Fruit fly (Drosophila melanogaster): ENCODE results near the gene Atg18a.

Gene Atg18a

DNA sequence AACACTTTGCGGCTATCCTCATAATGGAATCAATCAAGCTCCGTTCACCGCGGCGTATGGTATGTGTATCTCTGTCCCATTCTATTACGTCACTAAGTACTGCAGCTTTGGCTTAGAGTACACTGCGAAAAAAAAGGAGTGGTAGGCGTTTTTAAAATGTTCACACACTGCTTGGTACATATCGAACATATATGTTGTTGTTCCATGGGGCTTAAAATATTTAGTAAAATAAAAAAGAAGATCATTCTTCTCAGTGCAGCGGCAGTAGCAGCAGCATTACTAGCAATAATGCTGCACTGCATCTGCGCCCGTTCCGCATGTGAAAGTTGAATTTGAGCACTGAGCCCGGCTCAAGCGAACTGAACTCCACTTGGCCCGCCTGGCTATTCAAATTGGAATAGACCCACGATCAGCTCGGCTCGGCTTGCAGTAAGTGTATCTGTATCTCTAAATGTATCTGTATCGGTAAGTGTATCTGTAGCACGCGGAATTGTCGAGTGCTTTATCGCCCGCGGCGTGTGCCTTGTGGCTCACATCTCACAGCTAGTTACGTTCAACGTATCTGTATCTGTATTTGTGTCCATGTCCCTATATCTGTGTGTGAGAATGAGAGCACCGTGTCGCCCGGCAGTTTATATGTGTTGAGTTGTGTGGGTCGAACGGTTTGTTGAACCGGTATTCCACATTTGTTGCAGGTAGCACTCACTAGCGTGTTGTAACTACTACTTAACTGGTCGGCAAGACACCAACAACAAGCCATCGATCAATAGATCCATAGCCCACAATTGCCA lies 33.3 kb upstream of the Atg18a start (continued):
- TF ChIP-seq Ssrp (tag; optimal IDR thresholded peaks at IDR 0.05), result peak; percentile 56
- peak; percentile 33 for TF ChIP-seq CG12942 (GFP tag; optimal IDR thresholded peaks at IDR 0.05)
- TF ChIP-seq jing (GFP tag; optimal IDR thresholded peaks at IDR 0.05), result peak; percentile 65
- no peak for TF ChIP-seq slp2 (GFP tag; optimal IDR thresholded peaks at IDR 0.05)
- no peak for TF ChIP-seq Hr78 (GFP tag; optimal IDR thresholded peaks at IDR 0.05)
- TF ChIP-seq CG15601 (tag; optimal IDR thresholded peaks at IDR 0.05), result no peak
- TF ChIP-seq nerfin-2 (GFP tag; IDR thresholded peaks at IDR 0.05; ENCODE audit: partially characterized antibody), result no peak
- TF ChIP-seq CG4282 (GFP tag; optimal IDR thresholded peaks at IDR 0.05), result no peak
- no peak for TF ChIP-seq hb (GFP tag; IDR thresholded peaks at IDR 0.05; ENCODE audit: partially characterized antibody)
- no peak for TF ChIP-seq tup (GFP tag; optimal IDR thresholded peaks at IDR 0.05)
- peak; percentile 33 for TF ChIP-seq Abd-B (GFP tag; optimal IDR thresholded peaks at IDR 0.05)
- TF ChIP-seq CG4424 (GFP tag; optimal IDR thresholded peaks at IDR 0.05), result peak; percentile 61
- no peak for TF ChIP-seq GATAe (GFP tag; conservative IDR thresholded peaks at IDR 0.05)
- TF ChIP-seq ranshi (GFP tag; IDR thresholded peaks at IDR 0.05), result peak; percentile 46; the same call in 1 of the 2 replicates
- TF ChIP-seq lab (GFP tag; optimal IDR thresholded peaks at IDR 0.05), result peak; percentile 47
- peak; percentile 71 for TF ChIP-seq HLH3B (GFP tag; IDR thresholded peaks at IDR 0.05)
- TF ChIP-seq D (optimal IDR thresholded peaks at IDR 0.05), result no peak
- peak; percentile 30 for TF ChIP-seq D (GFP tag; optimal IDR thresholded peaks at IDR 0.05)
- no peak for TF ChIP-seq Bteb2 (GFP tag; optimal IDR thresholded peaks at IDR 0.05)
- no peak for TF ChIP-seq CG13624 (GFP tag; optimal IDR thresholded peaks at IDR 0.05)
- TF ChIP-seq CG4730 (GFP tag; IDR thresholded peaks at IDR 0.05), result 0 out of 2 replicates have a peak, but pooled peaks have one; percentile 18
- peak; percentile 32 for TF ChIP-seq CG8388 (GFP tag; optimal IDR thresholded peaks at IDR 0.05)
- TF ChIP-seq CG9876 (GFP tag; optimal IDR thresholded peaks at IDR 0.05), result no peak
- no peak for TF ChIP-seq BEAF-32 (GFP tag; optimal IDR thresholded peaks at IDR 0.05)
- TF ChIP-seq prd (optimal IDR thresholded peaks at IDR 0.05), result no peak
- peak; percentile 68; the same call in 1 of the 3 replicates for TF ChIP-seq prd (GFP tag; IDR thresholded peaks at IDR 0.05)
- TF ChIP-seq Fer2 (tag; optimal IDR thresholded peaks at IDR 0.05), result no peak
- TF ChIP-seq CG2120 (GFP tag; optimal IDR thresholded peaks at IDR 0.05), result no peak
- TF ChIP-seq tin (GFP tag; optimal IDR thresholded peaks at IDR 0.05), result peak; percentile 58
- TF ChIP-seq ham (GFP tag; IDR thresholded peaks at IDR 0.05), result no peak
- TF ChIP-seq cad (GFP tag; optimal IDR thresholded peaks at IDR 0.05), result no peak
- TF ChIP-seq Lhr (GFP tag; optimal IDR thresholded peaks at IDR 0.05), result peak; percentile 8
- peak in 1 of 2 experiments; percentile 85 for TF ChIP-seq Hr51 (GFP tag; optimal IDR thresholded peaks at IDR 0.05)
- peak; percentile 54 for TF ChIP-seq CG1647 (GFP tag; optimal IDR thresholded peaks at IDR 0.05)
- TF ChIP-seq lmd (GFP tag; IDR thresholded peaks at IDR 0.05), result peak; percentile 59
- TF ChIP-seq inv (GFP tag; IDR thresholded peaks at IDR 0.05; ENCODE audit: partially characterized antibody), result no peak
- peak; percentile 45 for TF ChIP-seq CG10654 (GFP tag; optimal IDR thresholded peaks at IDR 0.05)
- no peak for TF ChIP-seq sug (tag; optimal IDR thresholded peaks at IDR 0.05)
- TF ChIP-seq gt (GFP tag; IDR thresholded peaks at IDR 0.05), result no peak
- TF ChIP-seq CG14441 (GFP tag; IDR thresholded peaks at IDR 0.05), result peak; percentile 66
- peak; percentile 61 for TF ChIP-seq tap (tag; optimal IDR thresholded peaks at IDR 0.05)
- no peak for TF ChIP-seq pb (GFP tag; optimal IDR thresholded peaks at IDR 0.05)
- peak; percentile 3 for TF ChIP-seq CG8281 (tag; optimal IDR thresholded peaks at IDR 0.05)
- no peak for TF ChIP-seq Nf-YB (GFP tag; optimal IDR thresholded peaks at IDR 0.05)
- no peak for TF ChIP-seq CG7372 (GFP tag; IDR thresholded peaks at IDR 0.05)
- TF ChIP-seq sens (GFP tag), result peak; percentile 92
- TF ChIP-seq Dip3 (GFP tag; optimal IDR thresholded peaks at IDR 0.05), result no peak
- TF ChIP-seq Usf (GFP tag; optimal IDR thresholded peaks at IDR 0.05), result no peak
- TF ChIP-seq CG8359 (GFP tag; optimal IDR thresholded peaks at IDR 0.05; ENCODE audit: borderline replicate concordance), result no peak

Measured in whole organism, embryonic.